Worm (Caenorhabditis elegans) whole organism, L3 larva: ENCODE results near the gene F58A6.1.

Experiments used
- ama-1 ChIP-seq: fragments of 150-350 bp; optimal IDR thresholded peaks from 2 replicates; lab custom pipeline; 2018
- lin-39 ChIP-seq: fragments of 150-350 bp; optimal IDR thresholded peaks from 2 replicates; lab custom pipeline; 2018; ENCODE audit warnings: missing biosample characterization, missing genetic modification reagents, missing genetic modification characterization
- ztf-4 ChIP-seq: fragments of 150-350 bp; optimal IDR thresholded peaks from 2 replicates; lab custom pipeline; 2014; ENCODE audit warnings: missing biosample characterization, missing genetic modification characterization

DNA sequence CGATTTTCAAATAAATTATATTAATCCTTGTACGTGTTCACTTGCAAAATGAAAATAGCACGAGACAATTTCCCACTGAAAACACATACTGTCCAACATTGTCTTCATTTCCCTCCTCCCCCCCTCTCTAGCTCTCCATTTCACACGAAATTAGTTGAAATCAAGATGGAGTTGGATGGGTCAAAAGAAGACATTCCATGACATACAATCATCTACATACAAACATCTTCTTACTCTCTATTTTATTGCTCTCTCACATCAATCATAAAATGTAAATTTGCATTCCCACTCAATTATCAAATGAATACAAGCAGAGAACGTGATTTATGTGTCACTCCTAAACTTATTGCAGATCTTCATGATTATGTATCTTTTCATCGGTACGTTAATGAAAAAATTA, 27.0 kb upstream of the F58A6.1 start, which contains the start of gene srsy-1:
- no peak for TF ChIP-seq lin-39 (tag; lab: Kevin White, UChicago)
- no peak for TF ChIP-seq ztf-4
- no peak for TF ChIP-seq ama-1 (lab: Kevin White, UChicago)
